Worm (Caenorhabditis elegans) whole organism, L3 larva: ENCODE data around the gene wht-1.

Experiments
- ZK546.5 ChIP-seq: sonication (generic microtip); optimal IDR thresholded peaks from 2 replicates; lab custom pipeline; 2017; ENCODE audit warnings: missing biosample characterization, missing genetic modification characterization
- aly-2 ChIP-seq: fragments of 150-350 bp; optimal IDR thresholded peaks from 2 replicates; lab custom pipeline; 2014; ENCODE audit warnings: missing biosample characterization, missing genetic modification characterization
- ama-1 ChIP-seq: fragments of 150-350 bp; optimal IDR thresholded peaks from 2 replicates; lab custom pipeline; 2018
- ceh-16 ChIP-seq: sonication (generic microtip); optimal IDR thresholded peaks from 2 replicates; lab custom pipeline; 2017; ENCODE audit warnings: missing biosample characterization, missing genetic modification characterization
- ceh-28 ChIP-seq: fragments of 150-350 bp; optimal IDR thresholded peaks from 2 replicates; lab custom pipeline; 2014; ENCODE audit warnings: missing biosample characterization, missing genetic modification reagents, missing genetic modification characterization
- ceh-82 ChIP-seq: fragments of 150-350 bp; optimal IDR thresholded peaks from 2 replicates; lab custom pipeline; 2014; ENCODE audit warnings: missing biosample characterization, missing genetic modification characterization
- ceh-9 ChIP-seq: sonication (generic microtip); optimal IDR thresholded peaks from 2 replicates; lab custom pipeline; 2018; ENCODE audit warnings: missing biosample characterization, missing genetic modification characterization
- daf-12 ChIP-seq: fragments of 150-350 bp; optimal IDR thresholded peaks from 2 replicates; lab custom pipeline; 2014; ENCODE audit warnings: missing biosample characterization, missing genetic modification reagents, missing genetic modification characterization
- egl-5 ChIP-seq: fragments of 150-350 bp; optimal IDR thresholded peaks from 2 replicates; lab custom pipeline; 2017; ENCODE audit warnings: missing biosample characterization, missing genetic modification reagents, missing genetic modification characterization, inconsistent platforms
- elt-1 ChIP-seq: fragments of 150-350 bp; optimal IDR thresholded peaks from 2 replicates; lab custom pipeline; 2014; ENCODE audit warnings: missing biosample characterization, missing genetic modification characterization
- elt-3 ChIP-seq, 3 experiments: fragments of 150-350 bp in 1 of 3; sonication (generic microtip) in 2 of 3; optimal IDR thresholded peaks; 2 replicates in 2 of 3; 4 replicates in 1 of 3; lab custom pipeline; 2014 to 2017; ENCODE audit warnings: missing biosample characterization in 3 of 3, missing genetic modification characterization in 3 of 3
- eor-1 ChIP-seq, 2 experiments: fragments of 150-350 bp; optimal IDR thresholded peaks; 2 replicates each; lab custom pipeline; 2014 to 2018; ENCODE audit warnings: missing biosample characterization in 2 of 2, missing genetic modification characterization in 2 of 2
- fkh-10 ChIP-seq: sonication (generic microtip); optimal IDR thresholded peaks from 2 replicates; lab custom pipeline; 2017; ENCODE audit warnings: missing biosample characterization, missing genetic modification reagents, missing genetic modification characterization
- fkh-2 ChIP-seq: fragments of 150-350 bp; optimal IDR thresholded peaks from 2 replicates; lab custom pipeline; 2014; ENCODE audit warnings: missing biosample characterization, missing genetic modification reagents, missing genetic modification characterization
- hmg-11 ChIP-seq: sonication (generic microtip); optimal IDR thresholded peaks from 2 replicates; lab custom pipeline; 2016; ENCODE audit warnings: missing genetic modification characterization, missing compliant biosample characterization
- jun-1 ChIP-seq: fragments of 150-350 bp; optimal IDR thresholded peaks from 2 replicates; lab custom pipeline; 2014; ENCODE audit warnings: missing biosample characterization, missing genetic modification reagents, missing genetic modification characterization
- lin-15B ChIP-seq: fragments of 150-350 bp; optimal IDR thresholded peaks from 2 replicates; lab custom pipeline; 2014; ENCODE audit warnings: missing biosample characterization, missing genetic modification characterization
- lin-39 ChIP-seq: fragments of 150-350 bp; optimal IDR thresholded peaks from 2 replicates; lab custom pipeline; 2018; ENCODE audit warnings: missing biosample characterization, missing genetic modification reagents, missing genetic modification characterization
- lsy-12 ChIP-seq: sonication (generic microtip); optimal IDR thresholded peaks from 2 replicates; lab custom pipeline; 2016; ENCODE audit warnings: mild to moderate bottlenecking, missing genetic modification characterization, missing compliant biosample characterization
- mdl-1 ChIP-seq: fragments of 150-350 bp; optimal IDR thresholded peaks from 2 replicates; lab custom pipeline; 2014; ENCODE audit warnings: missing biosample characterization, missing genetic modification characterization
- mml-1 ChIP-seq: fragments of 150-350 bp; sonication (generic microtip); optimal IDR thresholded peaks from 3 replicates; lab custom pipeline; 2014; ENCODE audit warnings: missing biosample characterization, missing genetic modification characterization
- nfya-1 ChIP-seq: sonication (generic microtip); optimal IDR thresholded peaks from 2 replicates; lab custom pipeline; 2017; ENCODE audit warnings: missing genetic modification characterization, mild to moderate bottlenecking, missing compliant biosample characterization, antibody characterized with exemption, moderate library complexity; ENCODE audit not compliant: insufficient read depth
- nhr-12 ChIP-seq: fragments of 150-350 bp; optimal IDR thresholded peaks from 2 replicates; lab custom pipeline; 2014; ENCODE audit warnings: missing biosample characterization, missing genetic modification characterization
- nhr-23 ChIP-seq: fragments of 150-350 bp; optimal IDR thresholded peaks from 2 replicates; lab custom pipeline; 2014; ENCODE audit warnings: missing biosample characterization, missing genetic modification reagents, missing genetic modification characterization
- nhr-237 ChIP-seq: fragments of 150-350 bp; optimal IDR thresholded peaks from 2 replicates; lab custom pipeline; 2014; ENCODE audit warnings: missing biosample characterization, missing genetic modification characterization
- nhr-28 ChIP-seq: fragments of 150-350 bp; optimal IDR thresholded peaks from 2 replicates; lab custom pipeline; 2014; ENCODE audit warnings: missing biosample characterization, missing genetic modification characterization
- nhr-67 ChIP-seq: fragments of 150-350 bp; optimal IDR thresholded peaks from 2 replicates; lab custom pipeline; 2014; ENCODE audit warnings: missing biosample characterization, missing genetic modification characterization
- nhr-76 ChIP-seq: fragments of 150-350 bp; sonication (generic microtip); optimal IDR thresholded peaks from 5 replicates; lab custom pipeline; 2014; ENCODE audit warnings: missing biosample characterization, missing genetic modification characterization
- pha-4 ChIP-seq: fragments of 150-350 bp; optimal IDR thresholded peaks from 2 replicates; lab custom pipeline; 2014; ENCODE audit warnings: missing biosample characterization, missing genetic modification reagents, missing genetic modification characterization
- pqm-1 ChIP-seq: fragments of 150-350 bp; optimal IDR thresholded peaks from 2 replicates; lab custom pipeline; 2017; ENCODE audit warnings: missing biosample characterization, missing genetic modification characterization, inconsistent platforms
- snpc-4 ChIP-seq: fragments of 150-350 bp; optimal IDR thresholded peaks from 2 replicates; lab custom pipeline; 2014; ENCODE audit warnings: missing biosample characterization, missing genetic modification characterization
- tbx-2 ChIP-seq: sonication (generic microtip); optimal IDR thresholded peaks from 2 replicates; lab custom pipeline; 2016; ENCODE audit warnings: mild to moderate bottlenecking, missing genetic modification characterization, missing compliant biosample characterization
- unc-39 ChIP-seq: sonication (generic microtip); optimal IDR thresholded peaks from 4 replicates; lab custom pipeline; 2017; ENCODE audit warnings: missing biosample characterization, missing genetic modification characterization
- unc-62 ChIP-seq: fragments of 150-350 bp; sonication (generic microtip); optimal IDR thresholded peaks from 4 replicates; lab custom pipeline; 2014; ENCODE audit warnings: missing biosample characterization, missing genetic modification reagents, missing genetic modification characterization
- zag-1 ChIP-seq: fragments of 150-350 bp; optimal IDR thresholded peaks from 2 replicates; lab custom pipeline; 2014; ENCODE audit warnings: missing biosample characterization, missing genetic modification characterization
- ztf-11 ChIP-seq: fragments of 150-350 bp; optimal IDR thresholded peaks from 2 replicates; lab custom pipeline; 2014; ENCODE audit warnings: missing biosample characterization, missing genetic modification characterization
- ztf-4 ChIP-seq: fragments of 150-350 bp; optimal IDR thresholded peaks from 2 replicates; lab custom pipeline; 2014; ENCODE audit warnings: missing biosample characterization, missing genetic modification characterization

Gene wht-1

DNA sequence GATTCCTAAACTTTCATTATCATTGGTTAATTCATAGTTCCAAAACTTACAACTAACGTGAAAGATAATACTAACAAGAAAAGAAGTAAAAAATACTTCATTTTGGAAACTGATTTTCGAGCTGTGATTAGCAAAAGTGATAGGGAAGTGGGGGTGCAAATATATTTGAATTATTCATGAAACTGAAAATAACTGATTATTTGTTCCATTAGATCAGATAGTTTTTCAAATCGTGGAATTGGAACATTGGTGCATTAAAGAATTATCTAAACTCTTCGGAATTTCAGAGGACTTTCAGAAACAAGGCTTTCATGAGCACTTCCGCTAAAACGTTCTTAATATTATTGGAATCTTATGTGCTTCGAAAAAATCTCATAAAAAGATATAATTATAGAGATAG, 31.8 kb downstream of the wht-1 start, which contains the start of gene F40H6.5:
F40H6.5 (minus strand) TSS at position 101 of the 400 bp plus-strand sequence.
- TF ChIP-seq egl-5 (tag; lab: Kevin White, UChicago), result no peak
- no peak for TF ChIP-seq ceh-16 (tag; lab: Kevin White, UChicago)
- no peak for TF ChIP-seq hmg-11
- TF ChIP-seq lin-39 (tag; lab: Kevin White, UChicago), result no peak
- no peak for TF ChIP-seq lsy-12 (tag; lab: Kevin White, UChicago)
- no peak for TF ChIP-seq nhr-237 (tag; lab: Kevin White, UChicago)
- TF ChIP-seq ceh-82 (tag; lab: Kevin White, UChicago), result no peak
- no peak for TF ChIP-seq nhr-76 (tag; lab: Kevin White, UChicago)
- no peak for TF ChIP-seq ztf-4 (tag; lab: Kevin White, UChicago)
- TF ChIP-seq ama-1 (lab: Kevin White, UChicago), result no peak
- TF ChIP-seq ceh-9 (tag; lab: Kevin White, UChicago), result no peak
- no peak for TF ChIP-seq nfya-1 (tag; lab: Kevin White, UChicago)
- no peak for TF ChIP-seq tbx-2 (tag; lab: Kevin White, UChicago)
- TF ChIP-seq fkh-10, result no peak
- TF ChIP-seq lin-15B (tag; lab: Kevin White, UChicago), result no peak
- TF ChIP-seq aly-2, result no peak
- no peak for TF ChIP-seq ceh-28 (tag; lab: Kevin White, UChicago)
- TF ChIP-seq eor-1 (tag; optimal IDR thresholded peaks at IDR 0.05; lab: Kevin White, UChicago), result no peak

ce11 chrIII:6046881-6047280, 40.7 kb downstream of the wht-1 start, which contains the start of gene tbx-11:
tbx-11 (minus strand) TSS chrIII:6046981.
- TF ChIP-seq jun-1 (tag; lab: Kevin White, UChicago), result no peak
- no peak for TF ChIP-seq nhr-23 (tag; lab: Kevin White, UChicago)
- TF ChIP-seq pqm-1, result no peak
- TF ChIP-seq nhr-67 (tag; lab: Kevin White, UChicago), result no peak
- TF ChIP-seq egl-5 (tag; lab: Kevin White, UChicago), result no peak
- TF ChIP-seq nhr-76 (tag; lab: Kevin White, UChicago), result no peak
- no peak for TF ChIP-seq snpc-4 (tag; lab: Kevin White, UChicago)
- TF ChIP-seq fkh-10, result no peak
- no peak for TF ChIP-seq nhr-237 (tag; lab: Kevin White, UChicago)
- TF ChIP-seq fkh-2, result no peak
- TF ChIP-seq nhr-28 (tag; lab: Kevin White, UChicago), result no peak
- TF ChIP-seq ztf-11 (tag; lab: Kevin White, UChicago), result no peak
- no peak for TF ChIP-seq elt-1 (tag; lab: Kevin White, UChicago)
- no peak for TF ChIP-seq ceh-9 (tag; lab: Kevin White, UChicago)
- no peak for TF ChIP-seq tbx-2 (tag; lab: Kevin White, UChicago)

- TF ChIP-seq ztf-4 (tag; lab: Kevin White, UChicago), result no peak
- no peak for TF ChIP-seq egl-5 (tag; lab: Kevin White, UChicago)
- no peak for TF ChIP-seq mml-1 (tag; lab: Kevin White, UChicago)
- no peak for TF ChIP-seq elt-1 (tag; lab: Kevin White, UChicago)
- no peak for TF ChIP-seq nhr-76 (tag; lab: Kevin White, UChicago)
- TF ChIP-seq ceh-16 (tag; lab: Kevin White, UChicago), result no peak
- no peak for TF ChIP-seq pqm-1
- no peak for TF ChIP-seq pha-4 (tag; lab: Kevin White, UChicago)
- TF ChIP-seq zag-1 (tag; lab: Kevin White, UChicago), result no peak
- no peak for TF ChIP-seq mdl-1 (tag; lab: Kevin White, UChicago)
- TF ChIP-seq daf-12, result no peak
- TF ChIP-seq ZK546.5 (tag; lab: Kevin White, UChicago), result no peak
- TF ChIP-seq unc-62 (GFP tag; lab: Kevin White, UChicago), result no peak
- no peak for TF ChIP-seq elt-3 (tag; optimal IDR thresholded peaks at IDR 0.05; lab: Kevin White, UChicago)
- TF ChIP-seq nhr-12, result no peak
- TF ChIP-seq lin-39 (tag; lab: Kevin White, UChicago), result no peak
- TF ChIP-seq ztf-11 (tag; lab: Kevin White, UChicago), result no peak
- TF ChIP-seq lsy-12 (tag; lab: Kevin White, UChicago), result no peak
- no peak for TF ChIP-seq unc-39
Observed at ce11 chrIII:6039370-6039769, 48.2 kb downstream of the wht-1 start, which contains the start of gene ift-139. ift-139 (minus strand) TSS chrIII:6039470.
